Worm (Caenorhabditis elegans) whole organism, L1 larva: ENCODE measurements around the gene srbc-78.
A peak's percentile ranks its signal among the peaks of the same experiment; 100 is the strongest.

Experiments used
- C04F5.9 ChIP-seq: sonication (generic microtip); optimal IDR thresholded peaks from 2 replicates; lab custom pipeline; 2016; ENCODE audit warnings: missing genetic modification characterization, missing compliant biosample characterization
- C16A3.4 ChIP-seq: fragments of 150-350 bp; optimal IDR thresholded peaks from 2 replicates; lab custom pipeline; 2014; ENCODE audit warnings: missing biosample characterization, missing genetic modification characterization
- Y116A8C.19 ChIP-seq: sonication (generic microtip); optimal IDR thresholded peaks from 2 replicates; lab custom pipeline; 2016; ENCODE audit warnings: missing compliant biosample characterization, missing genetic modification characterization, borderline replicate concordance
- aha-1 ChIP-seq: fragments of 150-350 bp; optimal IDR thresholded peaks from 2 replicates; lab custom pipeline; 2014; ENCODE audit warnings: missing biosample characterization, missing genetic modification characterization
- aly-2 ChIP-seq: fragments of 150-350 bp; optimal IDR thresholded peaks from 2 replicates; lab custom pipeline; 2014; ENCODE audit warnings: missing biosample characterization, missing genetic modification characterization
- blmp-1 ChIP-seq: fragments of 150-350 bp; optimal IDR thresholded peaks from 2 replicates; lab custom pipeline; 2014; ENCODE audit warnings: missing biosample characterization, missing genetic modification characterization
- ceh-63 ChIP-seq: fragments of 200-800 bp; sonication (Bioruptor generic); optimal IDR thresholded peaks from 2 replicates; lab custom pipeline; 2018; ENCODE audit warnings: mild to moderate bottlenecking, missing genetic modification characterization, missing compliant biosample characterization
- ceh-8 ChIP-seq: fragments of 200-800 bp; sonication (Bioruptor generic); optimal IDR thresholded peaks from 2 replicates; lab custom pipeline; 2018; ENCODE audit warnings: mild to moderate bottlenecking, missing genetic modification characterization, moderate library complexity, missing compliant biosample characterization
- ceh-88 ChIP-seq: fragments of 200-800 bp; sonication (Bioruptor generic); IDR thresholded peaks from 2 replicates; pipeline ENCODE4 v1.3.6; 2022; ENCODE audit warnings: missing genetic modification characterization, missing compliant biosample characterization
- dpl-1 ChIP-seq, 3 experiments: fragments of 150-350 bp in 2 of 3; sonication (generic microtip) in 1 of 3; optimal IDR thresholded peaks; 2 replicates each; lab custom pipeline; 2014 to 2017; ENCODE audit warnings: missing biosample characterization in 3 of 3, missing genetic modification characterization in 3 of 3, missing genetic modification reagents in 3 of 3
- dsc-1 ChIP-seq: sonication (generic microtip); optimal IDR thresholded peaks from 2 replicates; lab custom pipeline; 2016; ENCODE audit warnings: mild to moderate bottlenecking, missing genetic modification characterization, missing compliant biosample characterization
- efl-3 ChIP-seq: fragments of 200-800 bp; sonication (Bioruptor generic); optimal IDR thresholded peaks from 2 replicates; lab custom pipeline; 2018; ENCODE audit warnings: mild to moderate bottlenecking, missing genetic modification characterization, missing compliant biosample characterization
- egl-27 ChIP-seq, 2 experiments: fragments of 150-350 bp in 1 of 2; sonication (generic microtip); optimal IDR thresholded peaks; 3 replicates each; lab custom pipeline; 2017 to 2018; ENCODE audit warnings: missing biosample characterization in 2 of 2, missing genetic modification characterization in 2 of 2, missing genetic modification reagents in 2 of 2
- elt-2 ChIP-seq: sonication (generic microtip); optimal IDR thresholded peaks from 2 replicates; lab custom pipeline; 2016; ENCODE audit warnings: missing genetic modification characterization, mild to moderate bottlenecking, inconsistent platforms, missing compliant biosample characterization, missing genetic modification reagents
- ets-5 ChIP-seq: fragments of 200-800 bp; sonication (Bioruptor generic); IDR thresholded peaks from 2 replicates; pipeline ENCODE4 v1.3.6; 2022; ENCODE audit warnings: missing genetic modification characterization, missing compliant biosample characterization
- grh-1 ChIP-seq: fragments of 200-800 bp; sonication (Bioruptor generic); IDR thresholded peaks from 2 replicates; pipeline ENCODE4 v1.3.6; 2022; ENCODE audit warnings: missing genetic modification reagents, missing genetic modification characterization, missing compliant biosample characterization
- irx-1 ChIP-seq: sonication (generic microtip); optimal IDR thresholded peaks from 2 replicates; lab custom pipeline; 2016; ENCODE audit warnings: missing genetic modification characterization, missing compliant biosample characterization
- lin-13 ChIP-seq: fragments of 150-350 bp; optimal IDR thresholded peaks from 2 replicates; lab custom pipeline; 2014; ENCODE audit warnings: missing biosample characterization, missing genetic modification reagents, missing genetic modification characterization
- lin-15B ChIP-seq: fragments of 150-350 bp; sonication (generic microtip); optimal IDR thresholded peaks from 3 replicates; lab custom pipeline; 2014; ENCODE audit warnings: missing biosample characterization, missing genetic modification characterization
- lin-35 ChIP-seq, 2 experiments: fragments of 150-350 bp; optimal IDR thresholded peaks; 2 replicates each; lab custom pipeline; 2014; ENCODE audit warnings: missing biosample characterization in 2 of 2, missing genetic modification characterization in 2 of 2, missing genetic modification reagents in 2 of 2
- lin-39 ChIP-seq: fragments of 150-350 bp; optimal IDR thresholded peaks from 2 replicates; lab custom pipeline; 2014; ENCODE audit warnings: missing biosample characterization, missing genetic modification reagents, missing genetic modification characterization
- lir-3 ChIP-seq: sonication (generic microtip); optimal IDR thresholded peaks from 2 replicates; lab custom pipeline; 2016; ENCODE audit warnings: mild to moderate bottlenecking, missing genetic modification characterization, moderate library complexity, missing compliant biosample characterization; ENCODE audit not compliant: poor library complexity
- lsy-2 ChIP-seq, 2 experiments: fragments of 150-350 bp; optimal IDR thresholded peaks; 2 replicates each; lab custom pipeline; 2014; ENCODE audit warnings: missing biosample characterization in 2 of 2, missing genetic modification characterization in 2 of 2
- mab-9 ChIP-seq: fragments of 200-800 bp; sonication (Bioruptor generic); IDR thresholded peaks from 2 replicates; pipeline ENCODE4 v1.3.6; 2022; ENCODE audit warnings: missing genetic modification reagents, missing genetic modification characterization, missing compliant biosample characterization
- mef-2 ChIP-seq: fragments of 150-350 bp; optimal IDR thresholded peaks from 2 replicates; lab custom pipeline; 2014; ENCODE audit warnings: missing biosample characterization, missing genetic modification characterization
- nhr-11 ChIP-seq: fragments of 150-350 bp; optimal IDR thresholded peaks from 2 replicates; lab custom pipeline; 2014; ENCODE audit warnings: missing biosample characterization, missing genetic modification characterization
- nhr-19 ChIP-seq: fragments of 200-800 bp; sonication (Bioruptor generic); conservative IDR thresholded peaks from 2 replicates; pipeline ENCODE4 v1.3.6; 2022; ENCODE audit warnings: missing genetic modification characterization, missing compliant biosample characterization
- nhr-28 ChIP-seq: fragments of 150-350 bp; optimal IDR thresholded peaks from 2 replicates; lab custom pipeline; 2014; ENCODE audit warnings: missing biosample characterization, missing genetic modification characterization
- nhr-71 ChIP-seq: sonication (generic microtip); optimal IDR thresholded peaks from 2 replicates; lab custom pipeline; 2016; ENCODE audit warnings: mild to moderate bottlenecking, missing genetic modification characterization, moderate library complexity, missing compliant biosample characterization
- nhr-77 ChIP-seq: fragments of 150-350 bp; optimal IDR thresholded peaks from 2 replicates; lab custom pipeline; 2014; ENCODE audit warnings: missing biosample characterization, missing genetic modification characterization
- pag-3 ChIP-seq: sonication (generic microtip); optimal IDR thresholded peaks from 2 replicates; lab custom pipeline; 2017; ENCODE audit warnings: missing genetic modification characterization, mild to moderate bottlenecking, missing compliant biosample characterization, antibody characterized with exemption, borderline replicate concordance; ENCODE audit not compliant: insufficient read depth
- pax-3 ChIP-seq: fragments of 200-800 bp; sonication (Bioruptor generic); optimal IDR thresholded peaks from 2 replicates; lab custom pipeline; 2018; ENCODE audit warnings: mild to moderate bottlenecking, missing genetic modification characterization, moderate library complexity, missing compliant biosample characterization
- snpc-4 ChIP-seq: fragments of 150-350 bp; optimal IDR thresholded peaks from 2 replicates; lab custom pipeline; 2014; ENCODE audit warnings: missing biosample characterization, missing genetic modification characterization
- snu-23 ChIP-seq: sonication (generic microtip); optimal IDR thresholded peaks from 2 replicates; lab custom pipeline; 2016; ENCODE audit warnings: missing genetic modification characterization, missing compliant biosample characterization
- sptf-1 ChIP-seq: fragments of 150-350 bp; optimal IDR thresholded peaks from 2 replicates; lab custom pipeline; 2014; ENCODE audit warnings: missing biosample characterization, missing genetic modification characterization
- unc-130 ChIP-seq: fragments of 150-350 bp; optimal IDR thresholded peaks from 2 replicates; lab custom pipeline; 2017; ENCODE audit warnings: missing biosample characterization, missing genetic modification characterization, inconsistent platforms
- vab-15 ChIP-seq: sonication (generic microtip); optimal IDR thresholded peaks from 2 replicates; lab custom pipeline; 2017; ENCODE audit warnings: missing genotype, mild to moderate bottlenecking, missing genetic modification characterization, missing compliant biosample characterization
- zag-1 ChIP-seq: fragments of 150-350 bp; optimal IDR thresholded peaks from 2 replicates; lab custom pipeline; 2014; ENCODE audit warnings: missing biosample characterization, missing genetic modification characterization
- zip-4 ChIP-seq: fragments of 200-800 bp; sonication (Bioruptor generic); optimal IDR thresholded peaks from 2 replicates; lab custom pipeline; 2018; ENCODE audit warnings: mild to moderate bottlenecking, missing genetic modification characterization, moderate library complexity, missing compliant biosample characterization
- ztf-11 ChIP-seq, 2 experiments: sonication (generic microtip); optimal IDR thresholded peaks; 2 replicates each; lab custom pipeline; 2016 to 2017; ENCODE audit warnings: missing genetic modification characterization in 2 of 2, missing biosample characterization in 1 of 2, missing compliant biosample characterization in 1 of 2

The srbc-78 gene

ce11 chrV:20493271-20494231 lies 4.5 kb upstream of the srbc-78 start, which contains the start of gene B0250.5 (continued):
- TF ChIP-seq blmp-1 (tag; lab: Kevin White, UChicago) (peak; percentile 22), sptf-1 (tag; lab: Kevin White, UChicago) (no peak), dpl-1 (GFP tag; optimal IDR thresholded peaks at IDR 0.05; lab: Kevin White, UChicago) (peak; percentile 56 to 77 (median 63)), egl-27 (tag; optimal IDR thresholded peaks at IDR 0.05; lab: Kevin White, UChicago) (no peak), pag-3 (tag; lab: Kevin White, UChicago) (no peak), vab-15 (tag; lab: Kevin White, UChicago) (no peak), zag-1 (tag; lab: Kevin White, UChicago) (no peak), nhr-77 (tag; lab: Kevin White, UChicago) (no peak), lsy-2 (tag; optimal IDR thresholded peaks at IDR 0.05; lab: Kevin White, UChicago) (peak; percentile 60 to 70), Y116A8C.19 (tag; lab: Kevin White, UChicago) (no peak), lir-3 (tag; lab: Kevin White, UChicago) (no peak), lin-13 (no peak), mef-2 (tag; lab: Kevin White, UChicago) (no peak), zip-4 (no peak), snu-23 (peak; percentile 69), nhr-71 (tag; lab: Kevin White, UChicago) (peak; percentile 68), nhr-28 (tag; lab: Kevin White, UChicago) (no peak), grh-1 (no peak), lin-39 (tag; lab: Kevin White, UChicago) (peak; percentile 31), lin-15B (no peak), nhr-11 (tag; lab: Kevin White, UChicago) (no peak), pax-3 (tag; lab: Kevin White, UChicago) (no peak), irx-1 (tag; lab: Kevin White, UChicago) (peak; percentile 62), ceh-63 (GFP tag; lab: Kevin White, UChicago) (no peak), elt-2 (no peak), lin-35 (GFP tag; optimal IDR thresholded peaks at IDR 0.05; lab: Kevin White, UChicago) (peak; percentile 28 to 80), unc-130 (tag; lab: Kevin White, UChicago) (no peak), ztf-11 (tag; optimal IDR thresholded peaks at IDR 0.05; lab: Kevin White, UChicago) (no peak), aha-1 (no peak), ceh-88 (GFP tag; lab: Robert Waterston, UW) (no peak), nhr-19 (GFP tag; lab: Robert Waterston, UW) (peak; percentile 32; the same call in 1 of the 2 replicates), C16A3.4 (tag; lab: Kevin White, UChicago) (no peak), C04F5.9 (tag; lab: Kevin White, UChicago) (no peak), mab-9 (GFP tag; lab: Robert Waterston, UW) (no peak), efl-3 (GFP tag; lab: Kevin White, UChicago) (no peak), aly-2 (no peak), snpc-4 (tag; lab: Kevin White, UChicago) (peak; percentile 40), ets-5 (GFP tag; lab: Robert Waterston, UW) (no peak), dsc-1 (tag; lab: Kevin White, UChicago) (peak; percentile 42), ceh-8 (no peak)
- TF ChIP-seq, all 84 proteins: peak for 26
